Worm (Caenorhabditis elegans) whole organism, young adult: ENCODE results near the gene E01G4.6.

Source experiments
- B0261.1 ChIP-seq: sonication (generic microtip); optimal IDR thresholded peaks from 2 replicates; lab custom pipeline; 2016; ENCODE audit warnings: mild to moderate bottlenecking, missing genetic modification characterization, moderate library complexity, missing compliant biosample characterization
- C17E4.6 ChIP-seq: fragments of 200-800 bp; sonication (Bioruptor generic); IDR thresholded peaks from 2 replicates; pipeline ENCODE4 v1.3.6; 2022; ENCODE audit warnings: missing genetic modification reagents, missing genetic modification characterization, missing compliant biosample characterization
- D2030.7 ChIP-seq: fragments of 200-800 bp; sonication (Bioruptor generic); IDR thresholded peaks from 2 replicates; pipeline ENCODE4 v1.3.6; 2022; ENCODE audit warnings: missing genetic modification reagents, missing genetic modification characterization, missing compliant biosample characterization
- F39B2.1 ChIP-seq: fragments of 200-800 bp; sonication (Bioruptor generic); IDR thresholded peaks from 2 replicates; pipeline ENCODE4 v1.3.6; 2022; ENCODE audit warnings: missing genetic modification reagents, missing genetic modification characterization, missing compliant biosample characterization
- Y79H2A.3 ChIP-seq: fragments of 200-800 bp; sonication (Bioruptor generic); conservative IDR thresholded peaks from 2 replicates; pipeline ENCODE4 v1.3.6; 2022; ENCODE audit warnings: missing genetic modification reagents, missing genetic modification characterization, missing compliant biosample characterization
- aptf-2 ChIP-seq: fragments of 200-800 bp; sonication (Bioruptor generic); conservative IDR thresholded peaks from 2 replicates; pipeline ENCODE4 v1.3.6; 2022; ENCODE audit warnings: missing genetic modification reagents, missing genetic modification characterization, missing compliant biosample characterization
- bed-1 ChIP-seq: fragments of 200-800 bp; sonication (Bioruptor generic); IDR thresholded peaks from 2 replicates; pipeline ENCODE4 v1.3.6; 2022; ENCODE audit warnings: missing genetic modification reagents, missing genetic modification characterization, missing compliant biosample characterization
- cebp-2 ChIP-seq: fragments of 200-800 bp; sonication (Bioruptor generic); IDR thresholded peaks from 2 replicates; pipeline ENCODE4 v1.3.6; 2022; ENCODE audit warnings: missing genetic modification characterization, missing compliant biosample characterization
- die-1 ChIP-seq: sonication (generic microtip); optimal IDR thresholded peaks from 2 replicates; lab custom pipeline; 2016; ENCODE audit warnings: missing genotype, mild to moderate bottlenecking, missing genetic modification characterization, missing compliant biosample characterization
- dpl-1 ChIP-seq: fragments of 150-350 bp; optimal IDR thresholded peaks from 2 replicates; lab custom pipeline; 2014; ENCODE audit warnings: missing biosample characterization, missing genetic modification reagents, missing genetic modification characterization
- efl-1 ChIP-seq: fragments of 150-350 bp; optimal IDR thresholded peaks from 2 replicates; lab custom pipeline; 2014; ENCODE audit warnings: missing biosample characterization, missing genetic modification reagents, missing genetic modification characterization
- egl-44 ChIP-seq: fragments of 200-800 bp; sonication (Bioruptor generic); IDR thresholded peaks from 2 replicates; pipeline ENCODE4 v1.3.6; 2022; ENCODE audit warnings: missing genetic modification reagents, missing genetic modification characterization, missing compliant biosample characterization
- egrh-3 ChIP-seq: fragments of 200-800 bp; sonication (Bioruptor generic); IDR thresholded peaks from 2 replicates; pipeline ENCODE4 v1.3.6; 2022; ENCODE audit warnings: missing genetic modification reagents, missing genetic modification characterization, missing compliant biosample characterization
- let-526 ChIP-seq: fragments of 200-800 bp; sonication (Bioruptor generic); IDR thresholded peaks from 2 replicates; pipeline ENCODE4 v1.3.6; 2022; ENCODE audit warnings: missing genetic modification reagents, missing genetic modification characterization, missing compliant biosample characterization
- lir-1 ChIP-seq: fragments of 200-800 bp; sonication (Bioruptor generic); conservative IDR thresholded peaks from 2 replicates; pipeline ENCODE4 v1.3.6; 2022; ENCODE audit warnings: missing genetic modification reagents, missing genetic modification characterization, missing compliant biosample characterization
- madf-3 ChIP-seq: fragments of 200-800 bp; sonication (Bioruptor generic); IDR thresholded peaks from 2 replicates; pipeline ENCODE4 v1.3.6; 2022; ENCODE audit warnings: missing genetic modification reagents, missing genetic modification characterization, missing compliant biosample characterization
- madf-8 ChIP-seq: fragments of 200-800 bp; sonication (Bioruptor generic); conservative IDR thresholded peaks from 2 replicates; pipeline ENCODE4 v1.3.6; 2022; ENCODE audit warnings: missing genetic modification reagents, missing genetic modification characterization, missing compliant biosample characterization
- mcd-1 ChIP-seq: fragments of 200-800 bp; sonication (Bioruptor generic); IDR thresholded peaks from 2 replicates; pipeline ENCODE4 v1.3.6; 2022; ENCODE audit warnings: missing genetic modification reagents, missing genetic modification characterization, missing compliant biosample characterization
- nfya-2 ChIP-seq: fragments of 200-800 bp; sonication (Bioruptor generic); IDR thresholded peaks from 2 replicates; pipeline ENCODE4 v1.3.6; 2022; ENCODE audit warnings: missing genetic modification reagents, missing genetic modification characterization, missing compliant biosample characterization
- nhr-179 ChIP-seq: sonication (generic microtip); optimal IDR thresholded peaks from 2 replicates; lab custom pipeline; 2016; ENCODE audit warnings: mild to moderate bottlenecking, missing genetic modification characterization, missing compliant biosample characterization
- pbrm-1 ChIP-seq: fragments of 200-800 bp; sonication (Bioruptor generic); IDR thresholded peaks from 2 replicates; pipeline ENCODE4 v1.3.6; 2022; ENCODE audit warnings: missing genetic modification reagents, missing genetic modification characterization, missing compliant biosample characterization
- pha-4 ChIP-seq: fragments of 150-350 bp; sonication (generic microtip); optimal IDR thresholded peaks from 2 replicates; lab custom pipeline; 2014; ENCODE audit warnings: missing biosample characterization, missing genetic modification reagents, missing genetic modification characterization
- somi-1 ChIP-seq: fragments of 200-800 bp; sonication (Bioruptor generic); optimal IDR thresholded peaks from 2 replicates; lab custom pipeline; 2018; ENCODE audit warnings: mild to moderate bottlenecking, missing genetic modification characterization, missing compliant biosample characterization
- tlf-1 ChIP-seq: fragments of 200-800 bp; sonication (Bioruptor generic); optimal IDR thresholded peaks from 2 replicates; lab custom pipeline; 2018; ENCODE audit warnings: mild to moderate bottlenecking, missing genetic modification characterization, missing compliant biosample characterization
- unc-62 ChIP-seq: fragments of 150-350 bp; optimal IDR thresholded peaks from 2 replicates; lab custom pipeline; 2014; ENCODE audit warnings: missing biosample characterization, missing genetic modification reagents, missing genetic modification characterization
- zfh-2 ChIP-seq: fragments of 200-800 bp; sonication (Bioruptor generic); conservative IDR thresholded peaks from 2 replicates; pipeline ENCODE4 v1.3.6; 2022; ENCODE audit warnings: missing genetic modification reagents, missing genetic modification characterization, missing compliant biosample characterization
- zim-3 ChIP-seq: sonication (generic microtip); optimal IDR thresholded peaks from 2 replicates; lab custom pipeline; 2017; ENCODE audit warnings: mild to moderate bottlenecking, missing genetic modification characterization, moderate library complexity, missing compliant biosample characterization

E01G4.6 gene

DNA sequence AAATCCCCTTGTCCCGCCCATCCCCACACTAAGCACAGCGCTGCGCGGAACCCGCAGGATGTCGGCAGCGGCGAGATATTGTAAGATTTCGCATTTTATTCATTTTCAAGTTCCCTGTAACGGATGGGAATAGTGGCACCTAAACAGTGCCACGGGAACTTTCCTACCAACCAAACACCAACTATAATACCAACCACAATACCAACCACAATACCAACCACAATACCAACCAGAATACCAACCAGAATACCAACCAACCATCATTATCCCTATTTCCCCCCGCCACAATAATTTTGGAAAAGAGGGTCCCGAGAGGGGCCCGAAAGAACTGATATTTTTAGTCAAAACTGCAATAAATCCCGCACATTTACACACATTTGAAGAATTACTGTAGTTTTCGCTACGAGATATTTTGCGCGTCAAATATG lies 39.8 kb downstream of the E01G4.6 start (continued):
- TF ChIP-seq madf-3 (GFP tag; lab: Robert Waterston, UW), result 0 out of 2 replicates have a peak, but pooled peaks have one; percentile 66
- peak; percentile 88; the same call in 1 of the 2 replicates for TF ChIP-seq nfya-2 (GFP tag; lab: Robert Waterston, UW)
- no peak for TF ChIP-seq B0261.1 (tag; lab: Kevin White, UChicago)
- peak; percentile 76 for TF ChIP-seq Y79H2A.3 (GFP tag; lab: Robert Waterston, UW)
- no peak for TF ChIP-seq bed-1 (GFP tag; lab: Robert Waterston, UW)
- peak; percentile 97 for TF ChIP-seq D2030.7 (GFP tag; lab: Robert Waterston, UW)
- peak; percentile 94 for TF ChIP-seq pbrm-1 (GFP tag; lab: Robert Waterston, UW)
- peak; percentile 56 for TF ChIP-seq mcd-1
- TF ChIP-seq cebp-2 (GFP tag; lab: Robert Waterston, UW), result 0 out of 2 replicates have a peak, but pooled peaks have one; percentile 8
- TF ChIP-seq nhr-179 (tag; lab: Kevin White, UChicago), result no peak

- no peak for TF ChIP-seq somi-1
- TF ChIP-seq zfh-2 (GFP tag; lab: Robert Waterston, UW), result peak; percentile 87
- peak; percentile 55; the same call in 1 of the 2 replicates for TF ChIP-seq egrh-3
- TF ChIP-seq, all 124 proteins: peak for 2
Measured at ce11 chrII:13529131-13529530, 46.9 kb downstream of the E01G4.6 start.

DNA sequence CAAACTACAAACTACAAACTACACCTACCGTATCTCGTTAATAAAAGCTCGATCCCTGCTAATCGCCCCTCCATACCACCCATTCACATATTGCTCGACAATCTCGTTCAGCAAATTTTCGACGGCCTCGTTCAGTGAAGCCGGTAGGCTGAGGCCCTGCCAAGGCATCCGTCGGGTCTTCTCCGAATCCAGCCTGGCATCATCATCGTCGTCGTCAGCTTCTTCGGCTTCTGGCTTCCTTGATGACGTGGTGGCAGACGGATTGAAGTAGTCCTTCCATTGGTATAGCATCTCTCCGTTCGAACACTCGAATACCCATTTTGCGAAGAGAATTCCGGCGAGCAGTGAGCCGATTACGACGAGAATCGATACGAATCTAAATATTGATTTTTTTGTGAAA lies 48.5 kb downstream of the E01G4.6 start:
- peak; percentile 63; the same call in 1 of the 2 replicates for TF ChIP-seq zfh-2 (GFP tag; lab: Robert Waterston, UW)
- no peak for TF ChIP-seq pha-4 (tag; lab: Kevin White, UChicago)

ce11 chrII:13531118-13531517 lies 48.9 kb downstream of the E01G4.6 start, which contains the start of gene snx-14:
TSS of gene snx-14 (minus strand) at chrII:13531218.
- no peak for TF ChIP-seq C17E4.6 (GFP tag; lab: Robert Waterston, UW)
- no peak for TF ChIP-seq aptf-2 (GFP tag; lab: Robert Waterston, UW)
- TF ChIP-seq efl-1 (GFP tag; lab: Kevin White, UChicago), result no peak
- no peak for TF ChIP-seq lir-1 (GFP tag; lab: Robert Waterston, UW)
- TF ChIP-seq let-526 (GFP tag; lab: Robert Waterston, UW), result no peak
- no peak for TF ChIP-seq F39B2.1 (GFP tag; lab: Robert Waterston, UW)
- no peak for TF ChIP-seq zim-3
- no peak for TF ChIP-seq unc-62 (GFP tag; lab: Kevin White, UChicago)
- TF ChIP-seq die-1 (tag; lab: Kevin White, UChicago), result no peak
- TF ChIP-seq tlf-1, result no peak
- no peak for TF ChIP-seq madf-8 (GFP tag; lab: Robert Waterston, UW)
- no peak for TF ChIP-seq egl-44 (GFP tag; lab: Robert Waterston, UW)
- no peak for TF ChIP-seq dpl-1
